Fruit fly (Drosophila melanogaster): ENCODE results near the gene CG5676.

The CG5676 gene

DNA sequence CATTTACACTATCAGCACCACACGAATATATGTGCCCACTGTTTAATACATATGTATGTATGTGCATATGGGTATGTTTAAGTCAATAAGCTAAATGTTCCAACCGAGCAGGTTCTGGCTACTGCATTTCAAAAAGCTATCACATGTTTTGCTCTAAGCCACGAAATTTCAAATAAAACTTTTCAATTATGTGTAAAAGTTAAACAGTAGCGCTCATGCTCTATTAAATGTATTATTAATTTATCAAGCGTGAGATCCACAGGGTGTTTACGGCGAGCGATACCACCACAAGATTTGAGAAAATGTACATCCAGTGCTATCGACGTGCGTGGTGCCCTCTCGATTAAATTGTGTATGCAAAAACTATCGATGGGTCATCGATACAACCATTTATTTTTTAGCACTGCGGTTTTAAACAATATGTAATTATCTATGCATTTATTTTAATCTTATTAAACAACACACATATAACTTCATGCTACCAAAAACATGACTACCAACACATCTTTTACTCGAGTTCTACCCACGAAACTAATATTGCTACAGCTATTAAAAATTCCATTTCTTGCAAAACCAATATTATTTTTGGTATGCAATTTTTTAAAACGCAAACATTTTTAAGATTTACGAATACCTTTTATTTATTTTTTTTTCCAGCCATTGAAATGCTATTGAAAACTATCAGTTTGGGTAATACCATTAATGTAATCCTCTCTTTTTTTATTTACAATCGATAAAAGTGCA is 5.2 kb upstream of the CG5676 start, which contains the start of gene Pten:
Gene Pten (minus strand): TSS at position 300 of the 744 bp plus-strand sequence.
- TF ChIP-seq BtbVII (GFP tag; optimal IDR thresholded peaks at IDR 0.05) (peak; percentile 38), Dip3 (GFP tag; optimal IDR thresholded peaks at IDR 0.05) (peak; percentile 58), Ptx1 (GFP tag; IDR thresholded peaks at IDR 0.05) (no peak), CG17385 (GFP tag; optimal IDR thresholded peaks at IDR 0.05) (peak; percentile 44), CG1792 (GFP tag; optimal IDR thresholded peaks at IDR 0.05) (peak; percentile 58), ems (GFP tag; optimal IDR thresholded peaks at IDR 0.05) (peak; percentile 32), seq (GFP tag; IDR thresholded peaks at IDR 0.05) (0 out of 2 replicates have a peak, but pooled peaks have one; percentile 35), CG3281 (GFP tag; optimal IDR thresholded peaks at IDR 0.05) (peak; percentile 59), Ets97D (GFP tag; optimal IDR thresholded peaks at IDR 0.05) (peak; percentile 69), stc (GFP tag; IDR thresholded peaks at IDR 0.05) (peak; percentile 67; the same call in 1 of the 2 replicates), fu2 (GFP tag; optimal IDR thresholded peaks at IDR 0.05) (peak; percentile 61), salm (tag; optimal IDR thresholded peaks at IDR 0.05) (no peak), CG10565 (GFP tag; optimal IDR thresholded peaks at IDR 0.05) (peak; percentile 69), cas (GFP tag; IDR thresholded peaks at IDR 0.05) (no peak), CG18011 (GFP tag; optimal IDR thresholded peaks at IDR 0.05) (no peak), CG14965 (GFP tag; optimal IDR thresholded peaks at IDR 0.05; ENCODE audit: borderline replicate concordance) (no peak), CG13424 (tag; optimal IDR thresholded peaks at IDR 0.05) (peak; percentile 56), CG12769 (tag; optimal IDR thresholded peaks at IDR 0.05) (no peak), MBD-R2 (GFP tag; IDR thresholded peaks at IDR 0.05) (peak; percentile 44; the same call in 1 of the 2 replicates), CG10979 (tag; optimal IDR thresholded peaks at IDR 0.05) (peak; percentile 63), CG1603 (tag; optimal IDR thresholded peaks at IDR 0.05) (peak; percentile 80), ttk (GFP tag; IDR thresholded peaks at IDR 0.05) (no peak), trem (tag; optimal IDR thresholded peaks at IDR 0.05) (peak; percentile 61), knrl (GFP tag; IDR thresholded peaks at IDR 0.05; ENCODE audit: partially characterized antibody) (peak; percentile 87), CG9932 (GFP tag; IDR thresholded peaks at IDR 0.05) (no peak), nerfin-1 (tag; optimal IDR thresholded peaks at IDR 0.05) (peak; percentile 48), Bgb (GFP tag; IDR thresholded peaks at IDR 0.05; ENCODE audit: partially characterized antibody) (peak; percentile 91), Awh (GFP tag; IDR thresholded peaks at IDR 0.05) (peak; percentile 54; the same call in 1 of the 2 replicates), CG13287 (GFP tag; IDR thresholded peaks at IDR 0.05; ENCODE audit: partially characterized antibody) (peak; percentile 84), sqz (GFP tag; optimal IDR thresholded peaks at IDR 0.05) (peak; percentile 72), prd (optimal IDR thresholded peaks at IDR 0.05) (no peak), prd (GFP tag; IDR thresholded peaks at IDR 0.05) (peak; percentile 70; the same call in 1 of the 3 replicates), oc (tag; optimal IDR thresholded peaks at IDR 0.05) (no peak), CG10654 (GFP tag; optimal IDR thresholded peaks at IDR 0.05) (peak; percentile 62), CG4854 (GFP tag; optimal IDR thresholded peaks at IDR 0.05) (peak; percentile 48), chinmo (GFP tag; IDR thresholded peaks at IDR 0.05; ENCODE audit: partially characterized antibody) (peak; percentile 85; the same call in 2 of the 4 replicates), CG15479 (GFP tag; optimal IDR thresholded peaks at IDR 0.05) (no peak), CG8290 (GFP tag; optimal IDR thresholded peaks at IDR 0.05) (no peak), CG8290 (tag; optimal IDR thresholded peaks at IDR 0.05) (peak in 1 of 2 experiments; percentile 12), CG2120 (GFP tag; optimal IDR thresholded peaks at IDR 0.05) (peak; percentile 37), D19B (GFP tag; optimal IDR thresholded peaks at IDR 0.05) (peak; percentile 50), CG2199 (GFP tag; IDR thresholded peaks at IDR 0.05) (no peak), sima (GFP tag; optimal IDR thresholded peaks at IDR 0.05) (peak; percentile 28), Dad (GFP tag; optimal IDR thresholded peaks at IDR 0.05) (peak; percentile 55), CG14710 (tag; optimal IDR thresholded peaks at IDR 0.05) (peak; percentile 90), Abd-B (GFP tag; optimal IDR thresholded peaks at IDR 0.05) (no peak), luna (GFP tag; optimal IDR thresholded peaks at IDR 0.05) (peak; percentile 45), Elba2 (GFP tag; optimal IDR thresholded peaks at IDR 0.05) (peak; percentile 12), Spps (tag; optimal IDR thresholded peaks at IDR 0.05) (peak; percentile 49)

Measured in whole organism, embryonic.